Worm (Caenorhabditis elegans) whole organism, early embryonic: Measurements from ENCODE around the gene coa-7.

ENCODE experiments used
- F13C5.2 ChIP-seq: sonication (generic microtip); optimal IDR thresholded peaks from 2 replicates; lab custom pipeline; 2017; ENCODE audit warnings: mild to moderate bottlenecking, missing genetic modification characterization, inconsistent platforms, missing compliant biosample characterization
- aly-1 ChIP-seq: sonication (generic microtip); optimal IDR thresholded peaks from 2 replicates; lab custom pipeline; 2016; ENCODE audit warnings: missing genetic modification characterization, missing compliant biosample characterization
- ama-1 ChIP-seq: fragments of 150-350 bp; optimal IDR thresholded peaks from 2 replicates; lab custom pipeline; 2014
- flt-1 ChIP-seq: fragments of 200-800 bp; sonication (Bioruptor generic); IDR thresholded peaks from 2 replicates; pipeline ENCODE4 v1.3.6; 2022; ENCODE audit warnings: missing genetic modification characterization, missing compliant biosample characterization
- hmbx-1 ChIP-seq: sonication (generic microtip); optimal IDR thresholded peaks from 2 replicates; lab custom pipeline; 2016; ENCODE audit warnings: mild to moderate bottlenecking, missing genetic modification characterization, missing compliant biosample characterization
- pes-1 ChIP-seq: fragments of 200-800 bp; sonication (Bioruptor generic); IDR thresholded peaks from 2 replicates; pipeline ENCODE4 v1.3.6; 2022; ENCODE audit warnings: missing genetic modification reagents, missing genetic modification characterization, missing compliant biosample characterization
- sea-1 ChIP-seq: fragments of 200-800 bp; sonication (Bioruptor generic); conservative IDR thresholded peaks from 2 replicates; pipeline ENCODE4 v1.3.6; 2022; ENCODE audit warnings: missing genetic modification characterization, missing compliant biosample characterization
- tbx-37 ChIP-seq: fragments of 200-800 bp; sonication (Bioruptor generic); conservative IDR thresholded peaks from 2 replicates; pipeline ENCODE4 v1.3.6; 2022; ENCODE audit warnings: missing genetic modification reagents, missing genetic modification characterization, missing compliant biosample characterization
- tra-4 ChIP-seq: sonication (generic microtip); optimal IDR thresholded peaks from 2 replicates; lab custom pipeline; 2017; ENCODE audit warnings: missing genetic modification characterization, missing compliant biosample characterization

DNA sequence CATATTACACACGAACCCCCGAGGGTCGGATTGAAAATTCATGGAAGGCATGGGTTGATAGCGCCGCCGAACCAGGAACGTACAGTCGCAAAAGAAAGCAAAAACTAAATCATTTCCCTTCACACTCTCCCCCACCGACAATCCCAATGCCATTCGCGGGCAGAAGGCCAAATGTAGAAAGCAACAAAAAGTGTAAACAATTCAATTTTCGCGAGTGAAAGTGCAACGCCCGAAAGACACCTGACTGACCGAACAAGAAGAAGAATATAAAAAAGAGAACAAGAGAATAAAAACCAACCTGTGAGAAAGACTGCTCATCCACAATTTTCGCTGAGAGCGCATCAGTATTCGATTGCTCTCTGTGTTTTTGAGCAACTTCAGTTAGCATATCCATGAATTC, 33.2 kb downstream of the coa-7 start:
- TF ChIP-seq flt-1 (GFP tag; lab: Robert Waterston, UW) = no peak
- no peak for TF ChIP-seq ama-1 (lab: Kevin White, UChicago)
- TF ChIP-seq pes-1 (GFP tag; lab: Robert Waterston, UW) = no peak
- no peak for TF ChIP-seq aly-1 (tag; lab: Kevin White, UChicago)
- TF ChIP-seq sea-1 (GFP tag; lab: Robert Waterston, UW) = no peak
- TF ChIP-seq tra-4 (tag; lab: Kevin White, UChicago) = no peak
- TF ChIP-seq hmbx-1 (tag; lab: Kevin White, UChicago) = no peak
- TF ChIP-seq F13C5.2 (tag; lab: Kevin White, UChicago) = no peak
- no peak for TF ChIP-seq tbx-37 (GFP tag; lab: Robert Waterston, UW)
